Worm (Caenorhabditis elegans): Measurements from ENCODE around the gene F33H12.1.

DNA sequence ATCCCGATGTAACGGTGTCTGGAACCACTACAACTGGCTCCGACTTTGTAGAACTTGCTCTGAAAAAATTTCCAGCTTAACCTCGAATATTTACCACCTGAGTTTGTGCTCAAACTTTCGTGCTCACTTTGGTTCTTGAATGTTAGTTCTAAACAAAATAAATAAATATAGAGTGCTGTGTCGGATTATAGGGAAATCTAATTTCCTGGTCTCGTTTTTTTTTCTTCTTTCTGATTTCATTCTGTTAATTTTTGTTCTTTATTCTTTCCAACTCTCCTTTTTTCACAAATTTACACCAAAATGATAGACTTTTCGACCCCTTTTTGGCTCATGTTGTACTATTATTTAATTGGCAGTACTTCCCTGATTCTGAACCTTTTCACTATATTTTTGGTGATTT, 29.0 kb downstream of the F33H12.1 start, which contains the start of gene sri-37:
- TF ChIP-seq elt-4 (tag; optimal IDR thresholded peaks at IDR 0.05) = no peak
- TF ChIP-seq fkh-10 (GFP tag; optimal IDR thresholded peaks at IDR 0.05) = no peak
- no peak for TF ChIP-seq nhr-11 (tag; optimal IDR thresholded peaks at IDR 0.05)
- TF ChIP-seq zip-5 (tag; optimal IDR thresholded peaks at IDR 0.05) = no peak
- TF ChIP-seq tbx-2 (tag; optimal IDR thresholded peaks at IDR 0.05) = no peak
- TF ChIP-seq ama-1 (optimal IDR thresholded peaks at IDR 0.05) = no peak
- TF ChIP-seq unc-86 (tag; optimal IDR thresholded peaks at IDR 0.05) = no peak
- no peak for TF ChIP-seq ttx-3 (tag; optimal IDR thresholded peaks at IDR 0.05)
- TF ChIP-seq ceh-9 (tag; optimal IDR thresholded peaks at IDR 0.05) = no peak
- no peak for TF ChIP-seq F13H6.1 (tag; optimal IDR thresholded peaks at IDR 0.05)
- no peak for TF ChIP-seq syd-9 (tag; optimal IDR thresholded peaks at IDR 0.05)
- TF ChIP-seq unc-55 (GFP tag; optimal IDR thresholded peaks at IDR 0.05) = no peak

Measured in whole organism, late embryonic.